Worm (Caenorhabditis elegans): ENCODE measurements around the gene C34B4.3.

DNA sequence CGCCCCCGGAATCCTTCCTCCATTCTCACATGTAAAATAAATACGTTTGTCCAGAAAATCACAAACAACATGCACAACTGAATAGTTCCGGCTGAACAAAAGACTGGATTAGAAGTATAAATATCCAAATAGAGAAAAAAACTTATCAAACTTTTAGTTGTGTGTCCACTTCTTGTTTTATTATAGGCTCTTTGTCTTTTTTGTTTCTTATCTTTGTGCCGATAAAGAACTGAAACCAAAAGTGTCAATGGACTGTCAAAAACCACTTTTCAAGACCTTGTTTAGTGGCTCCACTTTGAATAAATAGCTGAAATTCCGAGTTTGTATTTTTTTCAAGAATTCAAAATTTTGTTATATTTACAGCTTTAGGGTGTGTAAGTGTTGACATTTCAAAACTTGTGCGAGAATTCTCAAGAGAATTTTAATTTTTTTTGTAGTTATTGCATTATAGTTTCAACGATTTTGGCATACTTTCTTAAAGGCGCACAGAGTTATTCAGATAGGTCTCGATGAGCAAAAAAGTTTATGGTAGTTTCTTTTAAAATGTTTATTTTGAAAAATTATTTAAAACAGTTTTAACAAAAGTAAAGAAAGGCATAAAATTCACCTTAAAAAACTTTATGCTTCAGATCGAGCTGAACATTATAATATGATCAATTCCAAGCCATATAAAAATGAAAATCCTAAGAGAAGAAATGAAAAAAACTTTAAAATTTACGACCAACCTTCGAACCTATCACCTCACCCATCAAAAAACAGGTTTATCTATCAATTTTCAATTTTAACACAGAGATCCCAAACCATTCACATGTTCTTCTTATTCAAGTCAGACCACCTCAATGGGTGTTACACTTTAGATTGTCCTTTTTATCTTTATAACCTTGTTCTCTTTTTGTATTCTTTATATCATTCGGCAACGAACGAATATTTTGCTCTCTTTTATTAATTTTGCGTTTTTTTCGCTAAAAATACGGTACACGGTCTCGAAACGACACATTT, 24.5 kb downstream of the C34B4.3 start:
- TF ChIP-seq klf-2 (GFP tag; conservative IDR thresholded peaks at IDR 0.05) (no peak), flt-1 (GFP tag; IDR thresholded peaks at IDR 0.05) (no peak), tab-1 (GFP tag; IDR thresholded peaks at IDR 0.05) (no peak)

All from whole organism, midembryonic.